Worm (Caenorhabditis elegans) whole organism, mixed stage, embryonic: ENCODE results near the gene gst-6.
A peak's percentile ranks its signal among the peaks of the same experiment; 100 is the strongest.
"Not testable (repeated sequence)": the region's sequence is repeated elsewhere in the genome, so short reads cannot be mapped to it uniquely, and the experiment has no call there.

Source experiments
- M03D4.4 ChIP-seq: sonication (generic microtip); optimal IDR thresholded peaks from 2 replicates; lab custom pipeline; 2017; ENCODE audit warnings: mild to moderate bottlenecking, missing genetic modification characterization, missing compliant biosample characterization
- blmp-1 ChIP-seq: fragments of 150-350 bp; optimal IDR thresholded peaks from 2 replicates; lab custom pipeline; 2014; ENCODE audit warnings: missing biosample characterization, missing genetic modification characterization
- ceh-39 ChIP-seq: fragments of 150-350 bp; optimal IDR thresholded peaks from 2 replicates; lab custom pipeline; 2014; ENCODE audit warnings: missing biosample characterization, missing genetic modification characterization
- ceh-43 ChIP-seq: fragments of 200-800 bp; sonication (Bioruptor generic); optimal IDR thresholded peaks from 2 replicates; lab custom pipeline; 2018; ENCODE audit warnings: mild to moderate bottlenecking, missing genetic modification characterization, moderate library complexity, missing compliant biosample characterization
- ceh-83 ChIP-seq: fragments of 200-800 bp; sonication (Bioruptor generic); optimal IDR thresholded peaks from 2 replicates; lab custom pipeline; 2018; ENCODE audit warnings: mild to moderate bottlenecking, missing genetic modification characterization, missing compliant biosample characterization
- ces-1 ChIP-seq: fragments of 150-350 bp; optimal IDR thresholded peaks from 2 replicates; lab custom pipeline; 2014; ENCODE audit warnings: missing biosample characterization, missing genetic modification reagents, missing genetic modification characterization
- cnd-1 ChIP-seq: fragments of 200-800 bp; sonication (Bioruptor generic); optimal IDR thresholded peaks from 2 replicates; lab custom pipeline; 2018; ENCODE audit warnings: mild to moderate bottlenecking, missing genetic modification characterization, missing compliant biosample characterization
- drap-1 ChIP-seq: fragments of 200-800 bp; sonication (Bioruptor generic); optimal IDR thresholded peaks from 3 replicates; lab custom pipeline; 2018; ENCODE audit warnings: mild to moderate bottlenecking, missing genetic modification characterization, missing compliant biosample characterization
- elt-1 ChIP-seq: sonication (generic microtip); optimal IDR thresholded peaks from 2 replicates; lab custom pipeline; 2017; ENCODE audit warnings: missing genetic modification characterization, mild to moderate bottlenecking, missing compliant biosample characterization, antibody characterized with exemption, moderate library complexity, borderline replicate concordance; ENCODE audit not compliant: insufficient read depth
- elt-3 ChIP-seq: fragments of 150-350 bp; optimal IDR thresholded peaks from 2 replicates; lab custom pipeline; 2014; ENCODE audit warnings: missing biosample characterization, missing genetic modification characterization
- flh-1 ChIP-seq: fragments of 200-800 bp; sonication (Bioruptor generic); optimal IDR thresholded peaks from 2 replicates; lab custom pipeline; 2018; ENCODE audit warnings: mild to moderate bottlenecking, missing genetic modification characterization, moderate library complexity, missing compliant biosample characterization
- ham-2 ChIP-seq: fragments of 200-800 bp; sonication (Bioruptor generic); optimal IDR thresholded peaks from 2 replicates; lab custom pipeline; 2018; ENCODE audit warnings: mild to moderate bottlenecking, missing genetic modification characterization, missing compliant biosample characterization
- hlh-1 ChIP-seq: fragments of 150-350 bp; optimal IDR thresholded peaks from 2 replicates; lab custom pipeline; 2014; ENCODE audit warnings: missing biosample characterization, missing genetic modification reagents, missing genetic modification characterization
- lin-13 ChIP-seq: fragments of 150-350 bp; optimal IDR thresholded peaks from 2 replicates; lab custom pipeline; 2014; ENCODE audit warnings: missing biosample characterization, missing genetic modification characterization
- lin-32 ChIP-seq: fragments of 200-800 bp; sonication (Bioruptor generic); optimal IDR thresholded peaks from 2 replicates; lab custom pipeline; 2018; ENCODE audit warnings: mild to moderate bottlenecking, missing genetic modification characterization, missing compliant biosample characterization
- lsy-2 ChIP-seq: fragments of 150-350 bp; optimal IDR thresholded peaks from 2 replicates; lab custom pipeline; 2014; ENCODE audit warnings: missing biosample characterization, missing genetic modification characterization
- mab-5 ChIP-seq: fragments of 150-350 bp; optimal IDR thresholded peaks from 2 replicates; lab custom pipeline; 2014; ENCODE audit warnings: missing biosample characterization, missing genetic modification characterization
- mep-1 ChIP-seq: fragments of 150-350 bp; optimal IDR thresholded peaks from 2 replicates; lab custom pipeline; 2017; ENCODE audit warnings: missing biosample characterization, missing genetic modification reagents, missing genetic modification characterization, inconsistent platforms
- mls-2 ChIP-seq: sonication (generic microtip); optimal IDR thresholded peaks from 2 replicates; lab custom pipeline; 2016; ENCODE audit warnings: mild to moderate bottlenecking, missing genetic modification characterization, moderate library complexity, missing compliant biosample characterization
- nhr-12 ChIP-seq: fragments of 150-350 bp; optimal IDR thresholded peaks from 2 replicates; lab custom pipeline; 2014; ENCODE audit warnings: missing biosample characterization, missing genetic modification characterization
- nhr-2 ChIP-seq: fragments of 150-350 bp; optimal IDR thresholded peaks from 2 replicates; lab custom pipeline; 2014; ENCODE audit warnings: missing biosample characterization, missing genetic modification characterization
- nhr-237 ChIP-seq: fragments of 150-350 bp; optimal IDR thresholded peaks from 2 replicates; lab custom pipeline; 2014; ENCODE audit warnings: missing biosample characterization, missing genetic modification characterization
- nhr-28 ChIP-seq: fragments of 150-350 bp; optimal IDR thresholded peaks from 2 replicates; lab custom pipeline; 2014; ENCODE audit warnings: missing biosample characterization, missing genetic modification characterization
- nhr-76 ChIP-seq: sonication (generic microtip); optimal IDR thresholded peaks from 2 replicates; lab custom pipeline; 2017; ENCODE audit warnings: missing biosample characterization, missing genetic modification characterization
- pha-4 ChIP-seq: fragments of 150-350 bp; optimal IDR thresholded peaks from 2 replicates; lab custom pipeline; 2018; ENCODE audit warnings: missing biosample characterization, missing genetic modification reagents, missing genetic modification characterization
- sem-2 ChIP-seq: fragments of 200-800 bp; sonication (Bioruptor generic); optimal IDR thresholded peaks from 2 replicates; lab custom pipeline; 2018; ENCODE audit warnings: mild to moderate bottlenecking, missing genetic modification characterization, missing compliant biosample characterization
- sptf-1 ChIP-seq: sonication (generic microtip); optimal IDR thresholded peaks from 2 replicates; lab custom pipeline; 2017; ENCODE audit warnings: mild to moderate bottlenecking, missing genetic modification characterization, moderate library complexity, missing compliant biosample characterization
- tbx-8 ChIP-seq: fragments of 200-800 bp; sonication (Bioruptor generic); optimal IDR thresholded peaks from 2 replicates; lab custom pipeline; 2018; ENCODE audit warnings: mild to moderate bottlenecking, missing genetic modification characterization, moderate library complexity, missing compliant biosample characterization
- unc-120 ChIP-seq: sonication (generic microtip); optimal IDR thresholded peaks from 2 replicates; lab custom pipeline; 2017; ENCODE audit warnings: missing genetic modification characterization, missing compliant biosample characterization; ENCODE audit not compliant: poor library complexity, severe bottlenecking
- unc-62 ChIP-seq: fragments of 150-350 bp; optimal IDR thresholded peaks from 2 replicates; lab custom pipeline; 2014; ENCODE audit warnings: missing biosample characterization, missing genetic modification reagents, missing genetic modification characterization
- zip-8 ChIP-seq: fragments of 150-350 bp; optimal IDR thresholded peaks from 2 replicates; lab custom pipeline; 2014; ENCODE audit warnings: missing biosample characterization, missing genetic modification characterization
- ztf-11 ChIP-seq: fragments of 150-350 bp; optimal IDR thresholded peaks from 2 replicates; lab custom pipeline; 2014; ENCODE audit warnings: missing biosample characterization, missing genetic modification characterization

The gst-6 gene

DNA sequence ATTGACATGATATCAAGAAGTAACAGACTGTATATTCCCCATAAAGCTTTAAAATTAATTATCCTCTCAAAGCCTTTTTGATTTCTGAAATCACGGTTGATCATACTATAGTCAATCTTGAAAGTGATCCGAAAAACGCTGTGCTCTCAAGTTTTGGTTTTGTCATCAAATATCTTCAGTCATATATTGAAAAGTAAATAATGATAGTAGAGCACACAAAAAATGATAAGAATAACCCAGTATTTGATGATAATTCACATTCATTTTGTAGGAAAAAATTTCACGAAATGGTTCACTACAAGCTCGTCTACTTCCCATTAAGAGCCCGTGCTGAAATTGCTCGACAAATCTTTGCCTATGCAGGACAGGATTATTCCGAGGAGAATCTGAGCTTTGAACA is at the start of gene gst-6:
Gene gst-6, plus strand, starts transcription at position 263 of the 400 bp plus-strand sequence.
- TF ChIP-seq blmp-1 (tag; lab: Kevin White, UChicago) (no peak), cnd-1 (tag; lab: Kevin White, UChicago) (no peak), mls-2 (tag; lab: Kevin White, UChicago) (no peak), ceh-43 (GFP tag; lab: Kevin White, UChicago) (no peak), ceh-83 (GFP tag; lab: Kevin White, UChicago) (no peak), tbx-8 (GFP tag; lab: Kevin White, UChicago) (no peak), pha-4 (tag; lab: Kevin White, UChicago) (no peak), ham-2 (GFP tag; lab: Kevin White, UChicago) (no peak), nhr-12 (no peak), hlh-1 (tag; lab: Kevin White, UChicago) (no peak), sptf-1 (no peak), sem-2 (GFP tag; lab: Kevin White, UChicago) (no peak), M03D4.4 (tag; lab: Kevin White, UChicago) (no peak), lin-13 (tag; lab: Kevin White, UChicago) (no peak), unc-120 (tag; lab: Kevin White, UChicago) (no peak), mab-5 (no peak)

DNA sequence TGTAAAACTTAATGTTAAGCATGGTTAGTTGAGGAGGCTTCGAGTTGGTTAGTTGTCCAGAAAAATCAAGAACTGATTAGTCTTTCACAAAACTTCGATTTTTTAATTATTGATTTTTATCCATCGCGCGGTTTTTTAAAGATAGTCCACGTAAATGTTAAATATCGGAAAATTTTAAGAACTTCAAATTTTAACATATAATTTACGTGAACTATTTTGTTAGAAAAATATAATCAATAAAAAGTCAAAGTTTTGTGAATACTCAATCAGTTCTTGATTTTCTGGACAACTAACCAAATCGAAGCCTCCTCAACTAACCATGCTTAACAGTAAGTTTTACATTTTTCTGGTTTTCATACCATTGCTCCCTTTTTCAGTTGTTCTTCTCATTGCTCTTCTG is 44.9 kb upstream of the gst-6 start, which contains the start of the genes C33F10.11 and C33F10.1:
Gene C33F10.11, minus strand, starts transcription at position 101 of the 400 bp plus-strand sequence.
Gene C33F10.1, plus strand, starts transcription at position 263 of the 400 bp plus-strand sequence.
- TF ChIP-seq ceh-39 (no peak), ztf-11 (tag; lab: Kevin White, UChicago) (no peak), sptf-1 (no peak)
- TF ChIP-seq, all 35 proteins: peak for 0

DNA sequence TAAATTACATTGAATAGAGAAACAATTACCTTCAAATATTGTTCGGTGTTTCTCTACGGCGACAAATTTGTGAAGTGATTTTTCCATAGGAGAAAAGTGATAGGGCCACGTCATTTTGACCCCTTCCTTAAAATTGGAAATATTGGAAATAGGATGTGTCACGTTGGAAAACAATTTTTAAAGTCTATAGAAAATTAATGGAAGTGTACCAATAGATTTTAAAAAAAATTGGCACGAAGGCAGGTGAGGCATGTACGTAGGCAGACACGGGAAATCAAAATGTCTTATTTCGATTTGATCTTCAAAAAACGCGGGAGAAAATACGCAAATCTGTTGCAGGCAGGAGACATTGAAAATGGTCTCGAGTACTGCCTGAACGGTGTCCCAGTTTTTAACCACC is 42.0 kb upstream of the gst-6 start, which contains the start of gene C33F10.12:
Gene C33F10.12, minus strand, starts transcription at position 101 of the 400 bp plus-strand sequence.
- no peak for TF ChIP-seq lsy-2 (tag; lab: Kevin White, UChicago)
- no peak for TF ChIP-seq ztf-11 (tag; lab: Kevin White, UChicago)
- TF ChIP-seq drap-1 (GFP tag; lab: Kevin White, UChicago): no peak
- no peak for TF ChIP-seq cnd-1 (tag; lab: Kevin White, UChicago)
- TF ChIP-seq nhr-76 (tag; lab: Kevin White, UChicago): no peak
- TF ChIP-seq nhr-2 (tag; lab: Kevin White, UChicago): no peak
- no peak for TF ChIP-seq mls-2 (tag; lab: Kevin White, UChicago)
- no peak for TF ChIP-seq nhr-12
- TF ChIP-seq sptf-1: no peak
- TF ChIP-seq ceh-39: no peak
- TF ChIP-seq unc-120 (tag; lab: Kevin White, UChicago): no peak
- no peak for TF ChIP-seq elt-3
- no peak for TF ChIP-seq ceh-43 (GFP tag; lab: Kevin White, UChicago)
- TF ChIP-seq M03D4.4 (tag; lab: Kevin White, UChicago): no peak
- TF ChIP-seq unc-62 (GFP tag; lab: Kevin White, UChicago): no peak
- TF ChIP-seq elt-1: no peak

DNA sequence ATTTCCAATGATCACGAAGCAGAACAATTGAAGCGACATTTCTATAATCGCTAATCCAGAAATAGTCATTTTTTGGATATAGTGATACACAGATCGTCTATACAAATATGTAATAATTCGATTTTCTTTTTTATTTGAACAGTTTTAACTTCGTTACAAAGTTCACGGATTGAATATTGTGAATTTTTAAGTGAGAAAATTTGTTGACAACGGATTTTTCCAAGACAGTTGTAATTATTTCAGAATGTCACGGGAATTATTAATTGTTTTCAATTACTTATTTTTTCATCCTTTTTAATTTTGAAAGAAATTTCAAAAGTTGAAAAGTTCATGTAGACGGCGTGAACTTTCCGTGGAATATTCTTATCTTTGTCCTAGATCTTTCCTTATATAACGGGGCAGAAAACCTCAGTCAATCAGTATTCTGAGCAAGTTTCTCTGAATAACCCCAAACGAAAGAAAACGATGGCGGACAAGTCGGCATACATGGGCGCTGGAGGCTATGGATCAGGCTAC is 37.5 kb upstream of the gst-6 start, which contains the start of the genes T23B7.2 and nspd-4:
Gene T23B7.2, minus strand, starts transcription at position 101 of the 516 bp plus-strand sequence.
Gene nspd-4, plus strand, starts transcription at position 466 of the 516 bp plus-strand sequence.
- not testable (repeated sequence) for TF ChIP-seq tbx-8 (GFP tag; lab: Kevin White, UChicago); mls-2 (tag; lab: Kevin White, UChicago); mep-1 (tag; lab: Kevin White, UChicago)

DNA sequence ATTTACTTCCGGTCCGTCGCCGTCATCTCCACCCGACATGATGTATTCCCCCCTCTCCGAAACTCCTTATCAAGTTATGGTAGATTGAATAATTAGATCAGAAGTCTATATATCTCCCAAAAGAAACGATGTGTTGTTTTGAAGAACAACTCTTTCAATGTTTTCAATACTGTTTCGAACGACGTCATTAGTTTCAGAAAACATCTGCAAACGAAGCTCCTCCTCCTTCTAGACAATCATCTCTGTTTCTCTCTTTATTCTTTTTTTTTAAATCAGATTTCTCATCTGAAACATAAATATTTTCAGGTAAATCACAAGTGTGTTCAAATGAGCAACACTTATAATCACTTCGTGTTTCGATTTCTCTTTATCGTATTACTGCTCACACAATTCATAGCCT is 29.8 kb upstream of the gst-6 start, which contains the start of gene T23B7.3:
Gene T23B7.3, plus strand, starts transcription at position 301 of the 400 bp plus-strand sequence.
- TF ChIP-seq ces-1 (GFP tag; lab: Kevin White, UChicago) (peak; percentile 5), lin-32 (no peak)

DNA sequence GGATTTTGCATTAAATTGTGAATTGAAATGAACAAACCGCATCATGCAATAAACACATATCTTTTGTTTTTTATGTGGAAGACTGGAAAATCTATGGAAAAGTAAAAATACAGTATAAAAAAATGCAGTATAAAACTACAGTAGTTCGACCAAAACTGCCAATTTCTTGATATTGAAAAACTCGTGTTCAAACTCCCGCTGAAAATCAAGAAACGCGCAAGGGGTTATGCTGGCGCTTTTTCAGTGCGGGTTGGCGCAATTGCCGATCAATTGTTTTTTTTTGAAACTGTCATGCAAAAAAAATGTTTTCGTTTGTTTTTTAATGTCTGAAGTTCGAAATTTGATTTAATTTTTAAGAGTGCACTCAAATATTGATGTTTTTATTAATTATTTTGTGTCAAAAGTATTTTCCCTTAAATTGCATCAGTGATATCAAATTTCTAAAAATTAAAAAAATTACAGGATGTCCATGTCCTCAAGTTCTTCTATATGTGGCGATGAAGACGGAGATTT is 28.0 kb upstream of the gst-6 start, which contains the start of gene dnj-9:
Gene dnj-9, plus strand, starts transcription at position 463 of the 513 bp plus-strand sequence.
- TF ChIP-seq elt-1: no peak
- no peak for TF ChIP-seq unc-120 (tag; lab: Kevin White, UChicago)
- peak; percentile 87 for TF ChIP-seq nhr-237 (tag; lab: Kevin White, UChicago)
- peak; percentile 13 for TF ChIP-seq drap-1 (GFP tag; lab: Kevin White, UChicago)
- TF ChIP-seq blmp-1 (tag; lab: Kevin White, UChicago): peak; percentile 15
- TF ChIP-seq ceh-43 (GFP tag; lab: Kevin White, UChicago): peak; percentile 59
- TF ChIP-seq nhr-2 (tag; lab: Kevin White, UChicago): no peak
- no peak for TF ChIP-seq nhr-76 (tag; lab: Kevin White, UChicago)
- TF ChIP-seq ceh-83 (GFP tag; lab: Kevin White, UChicago): peak; percentile 59
- TF ChIP-seq lsy-2 (tag; lab: Kevin White, UChicago): peak; percentile 82
- TF ChIP-seq ceh-39: peak; percentile 60
- no peak for TF ChIP-seq lin-32
- TF ChIP-seq elt-3: peak; percentile 17
- TF ChIP-seq zip-8: no peak
- TF ChIP-seq ces-1 (GFP tag; lab: Kevin White, UChicago): peak; percentile 59
- TF ChIP-seq sptf-1: peak; percentile 87
- TF ChIP-seq M03D4.4 (tag; lab: Kevin White, UChicago): peak; percentile 79
- peak; percentile 91 for TF ChIP-seq mep-1 (tag; lab: Kevin White, UChicago)
- TF ChIP-seq sem-2 (GFP tag; lab: Kevin White, UChicago): no peak
- TF ChIP-seq mab-5: peak; percentile 58
- peak; percentile 58 for TF ChIP-seq mls-2 (tag; lab: Kevin White, UChicago)
- TF ChIP-seq ztf-11 (tag; lab: Kevin White, UChicago): peak; percentile 9
- no peak for TF ChIP-seq ham-2 (GFP tag; lab: Kevin White, UChicago)
- peak; percentile 95 for TF ChIP-seq lin-13 (tag; lab: Kevin White, UChicago)
- TF ChIP-seq nhr-28 (tag; lab: Kevin White, UChicago): no peak
- peak; percentile 62 for TF ChIP-seq cnd-1 (tag; lab: Kevin White, UChicago)
- peak; percentile 34 for TF ChIP-seq flh-1 (GFP tag; lab: Kevin White, UChicago)
- no peak for TF ChIP-seq nhr-12
- TF ChIP-seq pha-4 (tag; lab: Kevin White, UChicago): peak; percentile 70
